Fruit fly (Drosophila melanogaster): ENCODE measurements around the gene yellow-f2.

- no peak for TF ChIP-seq ttk (optimal IDR thresholded peaks at IDR 0.05)
- TF ChIP-seq Myc (optimal IDR thresholded peaks at IDR 0.05), result no peak
- no peak for TF ChIP-seq psq (optimal IDR thresholded peaks at IDR 0.05)
- no peak for TF ChIP-seq h (optimal IDR thresholded peaks at IDR 0.05)
- TF ChIP-seq insv (optimal IDR thresholded peaks at IDR 0.05), result no peak
These were observed 22.8 kb downstream of the yellow-f2 start for dm6 chr3R:12972106-12972505.
